Fruit fly (Drosophila melanogaster) whole organism, adult: ENCODE data around the gene Spn28Db.

Source experiments
- CG14711 ChIP-seq: fragments of 200-800 bp; sonication (Bioruptor generic); optimal IDR thresholded peaks from 2 replicates; lab custom pipeline; 2018; ENCODE audit warnings: missing biosample characterization, mild to moderate bottlenecking, missing genetic modification characterization, moderate library complexity
- CG1620 ChIP-seq: fragments of 200-800 bp; sonication (Bioruptor generic); optimal IDR thresholded peaks from 2 replicates; lab custom pipeline; 2016; ENCODE audit warnings: missing biosample characterization, missing genetic modification characterization
- CG33017 ChIP-seq: fragments of 200-800 bp; sonication (Bioruptor generic); optimal IDR thresholded peaks from 2 replicates; lab custom pipeline; 2018; ENCODE audit warnings: missing biosample characterization, mild to moderate bottlenecking, missing genetic modification characterization, moderate library complexity
- CG7045 ChIP-seq: fragments of 200-800 bp; sonication (Bioruptor generic); optimal IDR thresholded peaks from 2 replicates; lab custom pipeline; 2017; ENCODE audit warnings: missing biosample characterization, mild to moderate bottlenecking, missing genetic modification characterization
- Clk ChIP-seq: fragments of 200-800 bp; sonication (Bioruptor generic); optimal IDR thresholded peaks from 2 replicates; lab custom pipeline; 2017; ENCODE audit warnings: missing biosample characterization, missing genetic modification characterization
- pad ChIP-seq: fragments of 200-800 bp; sonication (Bioruptor generic); optimal IDR thresholded peaks from 3 replicates; lab custom pipeline; 2017; ENCODE audit warnings: missing biosample characterization, missing genetic modification characterization, mild to moderate bottlenecking, moderate library complexity, missing genetic modification reagents

DNA sequence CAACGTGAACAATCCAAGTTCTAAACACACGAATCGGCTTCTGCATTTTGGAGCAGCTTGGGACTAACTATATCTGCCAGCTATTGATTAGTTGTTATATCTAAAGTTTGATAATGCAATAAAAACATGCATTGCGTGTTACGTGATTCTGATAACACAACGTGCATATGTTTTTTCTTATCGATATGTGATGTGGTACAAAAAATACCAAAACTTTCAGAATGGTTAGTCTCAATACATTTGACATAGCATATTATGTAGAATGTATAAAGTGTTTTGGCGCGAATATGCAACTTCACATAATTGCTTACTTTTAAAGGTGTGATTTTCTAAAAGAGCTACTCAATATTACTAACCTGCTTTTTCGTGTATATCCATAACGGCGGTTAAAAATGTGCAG lies 4.6 kb downstream of the Spn28Db start:
- TF ChIP-seq CG7045 (GFP tag; lab: Kevin White, UChicago) (no peak), CG14711 (tag; lab: Kevin White, UChicago) (no peak), Clk (no peak), CG1620 (GFP tag; lab: Kevin White, UChicago) (no peak), pad (GFP tag; lab: Kevin White, UChicago) (no peak), CG33017 (tag; lab: Kevin White, UChicago) (no peak)
